Worm (Caenorhabditis elegans) whole organism, late embryonic: ENCODE results near the gene grk-2.

Source experiments
- K09A11.1 ChIP-seq: sonication (generic microtip); optimal IDR thresholded peaks from 2 replicates; lab custom pipeline; 2017; ENCODE audit warnings: antibody characterized with exemption, mild to moderate bottlenecking, missing genetic modification characterization, missing compliant biosample characterization; ENCODE audit not compliant: insufficient read depth
- ceh-18 ChIP-seq: sonication (generic microtip); optimal IDR thresholded peaks from 2 replicates; lab custom pipeline; 2016; ENCODE audit warnings: missing genetic modification characterization, missing compliant biosample characterization
- ceh-31 ChIP-seq: sonication (generic microtip); optimal IDR thresholded peaks from 2 replicates; lab custom pipeline; 2016; ENCODE audit warnings: missing genetic modification characterization, missing compliant biosample characterization
- dve-1 ChIP-seq: sonication (generic microtip); optimal IDR thresholded peaks from 2 replicates; lab custom pipeline; 2017; ENCODE audit warnings: antibody characterized with exemption, mild to moderate bottlenecking, missing genetic modification characterization, missing compliant biosample characterization
- elt-4 ChIP-seq: sonication (generic microtip); optimal IDR thresholded peaks from 2 replicates; lab custom pipeline; 2016; ENCODE audit warnings: missing genetic modification characterization, missing compliant biosample characterization
- gmeb-2 ChIP-seq: sonication (generic microtip); optimal IDR thresholded peaks from 2 replicates; lab custom pipeline; 2016; ENCODE audit warnings: missing genetic modification characterization, inconsistent platforms, missing compliant biosample characterization
- hlh-13 ChIP-seq: fragments of 200-800 bp; sonication (Bioruptor generic); optimal IDR thresholded peaks from 2 replicates; lab custom pipeline; 2018; ENCODE audit warnings: mild to moderate bottlenecking, missing genetic modification characterization, missing compliant biosample characterization
- hlh-15 ChIP-seq: sonication (generic microtip); optimal IDR thresholded peaks from 2 replicates; lab custom pipeline; 2016; ENCODE audit warnings: missing genetic modification characterization, missing compliant biosample characterization
- hlh-8 ChIP-seq: sonication (generic microtip); optimal IDR thresholded peaks from 2 replicates; lab custom pipeline; 2016; ENCODE audit warnings: missing genotype, missing genetic modification characterization, missing compliant biosample characterization
- pha-4 ChIP-seq: fragments of 150-350 bp; optimal IDR thresholded peaks from 2 replicates; lab custom pipeline; 2018; ENCODE audit warnings: missing biosample characterization, missing genetic modification reagents, missing genetic modification characterization
- pqm-1 ChIP-seq: sonication (generic microtip); optimal IDR thresholded peaks from 2 replicates; lab custom pipeline; 2016; ENCODE audit warnings: missing genetic modification characterization, missing compliant biosample characterization
- rnt-1 ChIP-seq: sonication (generic microtip); optimal IDR thresholded peaks from 2 replicates; lab custom pipeline; 2016; ENCODE audit warnings: missing genetic modification characterization, missing compliant biosample characterization
- zip-5 ChIP-seq: sonication (generic microtip); optimal IDR thresholded peaks from 2 replicates; lab custom pipeline; 2016; ENCODE audit warnings: missing genetic modification characterization, missing compliant biosample characterization

ce11 chrIII:683318-683717 is 7.4 kb downstream of the grk-2 start, which contains the start of gene W02B3.4:
- TF ChIP-seq dve-1 (tag; lab: Kevin White, UChicago) (no peak), K09A11.1 (tag; lab: Kevin White, UChicago) (no peak), gmeb-2 (tag; lab: Kevin White, UChicago) (no peak), elt-4 (tag; lab: Kevin White, UChicago) (no peak), rnt-1 (tag; lab: Kevin White, UChicago) (no peak), zip-5 (tag; lab: Kevin White, UChicago) (no peak), hlh-13 (GFP tag; lab: Kevin White, UChicago) (no peak), ceh-31 (tag; lab: Kevin White, UChicago) (no peak), pqm-1 (tag; lab: Kevin White, UChicago) (no peak), hlh-15 (tag; lab: Kevin White, UChicago) (no peak), hlh-8 (tag; lab: Kevin White, UChicago) (no peak), ceh-18 (tag; lab: Kevin White, UChicago) (no peak), pha-4 (tag; lab: Kevin White, UChicago) (no peak)
